Worm (Caenorhabditis elegans) whole organism, L1 larva: ENCODE data around the gene srd-17.
A peak's percentile ranks its signal among the peaks of the same experiment; 100 is the strongest.

Experiments used
- blmp-1 ChIP-seq: fragments of 150-350 bp; optimal IDR thresholded peaks from 2 replicates; lab custom pipeline; 2014; ENCODE audit warnings: missing biosample characterization, missing genetic modification characterization
- ceh-82 ChIP-seq, 3 experiments: fragments of 150-350 bp in 1 of 3; sonication (generic microtip) in 2 of 3; optimal IDR thresholded peaks; 2 replicates each; lab custom pipeline; 2014 to 2017; ENCODE audit warnings: missing biosample characterization in 3 of 3, missing genetic modification characterization in 3 of 3
- jun-1 ChIP-seq: fragments of 150-350 bp; optimal IDR thresholded peaks from 2 replicates; lab custom pipeline; 2014; ENCODE audit warnings: missing biosample characterization, missing genetic modification reagents, missing genetic modification characterization
- lsy-2 ChIP-seq, 2 experiments: fragments of 150-350 bp; optimal IDR thresholded peaks; 2 replicates each; lab custom pipeline; 2014; ENCODE audit warnings: missing biosample characterization in 2 of 2, missing genetic modification characterization in 2 of 2
- mdl-1 ChIP-seq, 2 experiments: fragments of 150-350 bp; optimal IDR thresholded peaks; 2 replicates each; lab custom pipeline; 2014 to 2017; ENCODE audit warnings: missing biosample characterization in 2 of 2, missing genetic modification characterization in 2 of 2, inconsistent platforms in 1 of 2
- zag-1 ChIP-seq: fragments of 150-350 bp; optimal IDR thresholded peaks from 2 replicates; lab custom pipeline; 2014; ENCODE audit warnings: missing biosample characterization, missing genetic modification characterization

- TF ChIP-seq ceh-82 (tag; optimal IDR thresholded peaks at IDR 0.05; lab: Kevin White, UChicago) (no peak), blmp-1 (tag; lab: Kevin White, UChicago) (no peak), zag-1 (no peak), jun-1 (tag; lab: Kevin White, UChicago) (no peak), mdl-1 (tag; optimal IDR thresholded peaks at IDR 0.05; lab: Kevin White, UChicago) (no peak), lsy-2 (tag; optimal IDR thresholded peaks at IDR 0.05; lab: Kevin White, UChicago) (peak; percentile 35 to 47)
These were observed 39.5 kb upstream of the srd-17 start for ce11 chrV:13472062-13472461.
